Fruit fly (Drosophila melanogaster): Measurements from ENCODE around the gene Acp95EF.

The Acp95EF gene

dm6 chr3R:24218565-24218964, 10.2 kb upstream of the Acp95EF start, which contains the start of gene CG17786 (continued):
- TF ChIP-seq Blimp-1 (GFP tag; optimal IDR thresholded peaks at IDR 0.05), result peak; percentile 85
- peak in 1 of 2 experiments; percentile 41 for TF ChIP-seq crp (GFP tag; optimal IDR thresholded peaks at IDR 0.05)
- TF ChIP-seq Rfx (GFP tag; IDR thresholded peaks at IDR 0.05), result no peak
- TF ChIP-seq Adf1 (GFP tag; IDR thresholded peaks at IDR 0.05), result peak; percentile 54; the same call in 1 of the 2 replicates
- peak; percentile 25 for TF ChIP-seq pros (GFP tag; optimal IDR thresholded peaks at IDR 0.05)
- peak; percentile 75; the same call in 2 of the 3 replicates for TF ChIP-seq ci (GFP tag; IDR thresholded peaks at IDR 0.05)
- TF ChIP-seq NC2α (GFP tag; optimal IDR thresholded peaks at IDR 0.05), result no peak
- TF ChIP-seq CG8388 (GFP tag; optimal IDR thresholded peaks at IDR 0.05), result no peak
- no peak for TF ChIP-seq Oaz (GFP tag; IDR thresholded peaks at IDR 0.05)
- TF ChIP-seq Doc3 (GFP tag; IDR thresholded peaks at IDR 0.05; ENCODE audit: partially characterized antibody), result no peak
- TF ChIP-seq Med (GFP tag), result peak; percentile 83
- TF ChIP-seq CG1647 (GFP tag; optimal IDR thresholded peaks at IDR 0.05), result no peak
- TF ChIP-seq CG15011 (GFP tag; optimal IDR thresholded peaks at IDR 0.05), result no peak
- TF ChIP-seq Antp (GFP tag; optimal IDR thresholded peaks at IDR 0.05), result peak; percentile 13
- TF ChIP-seq abd-A (tag; optimal IDR thresholded peaks at IDR 0.05), result peak; percentile 25
- TF ChIP-seq CG4730 (GFP tag; IDR thresholded peaks at IDR 0.05), result no peak
- TF ChIP-seq pb (GFP tag; optimal IDR thresholded peaks at IDR 0.05), result no peak
- TF ChIP-seq onecut (GFP tag; IDR thresholded peaks at IDR 0.05), result 0 out of 2 replicates have a peak, but pooled peaks have one; percentile 19
- TF ChIP-seq gce (GFP tag; IDR thresholded peaks at IDR 0.05), result no peak; the same call in 2 of the 3 replicates
- TF ChIP-seq Fer3 (tag; optimal IDR thresholded peaks at IDR 0.05), result no peak
- TF ChIP-seq unc-4 (GFP tag; IDR thresholded peaks at IDR 0.05; ENCODE audit: partially characterized antibody), result peak; percentile 40; the same call in 1 of the 2 replicates
- peak in 1 of 2 experiments; percentile 54 for TF ChIP-seq Pdp1 (GFP tag; optimal IDR thresholded peaks at IDR 0.05)
- no peak for TF ChIP-seq seq (GFP tag; IDR thresholded peaks at IDR 0.05)
- TF ChIP-seq CG31388 (GFP tag; optimal IDR thresholded peaks at IDR 0.05), result no peak
- TF ChIP-seq tup (GFP tag; optimal IDR thresholded peaks at IDR 0.05), result no peak
- no peak for TF ChIP-seq Tbp (GFP tag; optimal IDR thresholded peaks at IDR 0.05)
- TF ChIP-seq Drgx (GFP tag; IDR thresholded peaks at IDR 0.05), result peak; percentile 55; the same call in 1 of the 2 replicates
- no peak for TF ChIP-seq CG7963 (GFP tag; IDR thresholded peaks at IDR 0.05; ENCODE audit: partially characterized antibody)
- no peak for TF ChIP-seq Dip2 (GFP tag; IDR thresholded peaks at IDR 0.05)
- peak; percentile 32 for TF ChIP-seq caup (GFP tag; optimal IDR thresholded peaks at IDR 0.05; ENCODE audit: severe bottlenecking)
- TF ChIP-seq CG5953 (GFP tag; IDR thresholded peaks at IDR 0.05), result 0 out of 2 replicates have a peak, but pooled peaks have one; percentile 9
- no peak for TF ChIP-seq CG13424 (tag; optimal IDR thresholded peaks at IDR 0.05)
- TF ChIP-seq bsh (GFP tag; optimal IDR thresholded peaks at IDR 0.05), result peak in 1 of 2 experiments; percentile 20
- TF ChIP-seq cwo (GFP tag; optimal IDR thresholded peaks at IDR 0.05), result peak; percentile 2
- TF ChIP-seq Nf-YC (tag; optimal IDR thresholded peaks at IDR 0.05), result peak; percentile 9
- TF ChIP-seq sens (GFP tag), result peak; percentile 75
- no peak for TF ChIP-seq HHEX (GFP tag; optimal IDR thresholded peaks at IDR 0.05)
- no peak for TF ChIP-seq CG34224 (GFP tag; IDR thresholded peaks at IDR 0.05; ENCODE audit: partially characterized antibody)
- TF ChIP-seq hbn (GFP tag; IDR thresholded peaks at IDR 0.05; ENCODE audit: partially characterized antibody), result 0 out of 2 replicates have a peak, but pooled peaks have one; percentile 29
- peak; percentile 21; the same call in 1 of the 2 replicates for TF ChIP-seq MBD-R2 (GFP tag; IDR thresholded peaks at IDR 0.05)
- peak; percentile 0 for TF ChIP-seq CG12391 (tag; optimal IDR thresholded peaks at IDR 0.05)
- no peak for TF ChIP-seq Atf3 (GFP tag; optimal IDR thresholded peaks at IDR 0.05)
- TF ChIP-seq Deaf1 (tag; optimal IDR thresholded peaks at IDR 0.05), result peak; percentile 64
- TF ChIP-seq ham (GFP tag; IDR thresholded peaks at IDR 0.05), result no peak
- TF ChIP-seq CG15514 (GFP tag; optimal IDR thresholded peaks at IDR 0.05), result peak; percentile 30
- TF ChIP-seq CG31441 (GFP tag; IDR thresholded peaks at IDR 0.05), result no peak
- TF ChIP-seq Gug (GFP tag; IDR thresholded peaks at IDR 0.05), result no peak
- no peak for TF ChIP-seq sima (GFP tag; optimal IDR thresholded peaks at IDR 0.05)
- TF ChIP-seq sr (GFP tag; IDR thresholded peaks at IDR 0.05), result 0 out of 3 replicates have a peak, but pooled peaks have one; percentile 22

All from whole organism, embryonic.